Fruit fly (Drosophila melanogaster) whole organism, prepupa: Measurements from ENCODE around the gene CG14662.

Experiments used
- Met ChIP-seq: fragments of 200-800 bp; sonication (Bioruptor generic); optimal IDR thresholded peaks from 3 replicates; lab custom pipeline; 2016; ENCODE audit warnings: missing biosample characterization, missing genetic modification characterization
- cyc ChIP-seq: fragments of 200-800 bp; sonication (Bioruptor generic); optimal IDR thresholded peaks from 3 replicates; lab custom pipeline; 2016; ENCODE audit warnings: missing biosample characterization, missing genetic modification characterization

dm6 chr3R:5012674-5013073 lies 28.6 kb upstream of the CG14662 start:
- TF ChIP-seq Met (GFP tag; lab: Kevin White, UChicago), result no peak
- TF ChIP-seq cyc (GFP tag; lab: Kevin White, UChicago), result no peak
